Worm (Caenorhabditis elegans) whole organism, early embryonic: ENCODE data around the gene K10B4.3.
A peak's percentile ranks its signal among the peaks of the same experiment; 100 is the strongest.
"Not testable (repeated sequence)": the region's sequence is repeated elsewhere in the genome, so short reads cannot be mapped to it uniquely, and the experiment has no call there.

Experiments
- B0310.2 ChIP-seq: sonication (generic microtip); optimal IDR thresholded peaks from 2 replicates; lab custom pipeline; 2016; ENCODE audit warnings: mild to moderate bottlenecking, missing genetic modification characterization, missing compliant biosample characterization
- F13C5.2 ChIP-seq: sonication (generic microtip); optimal IDR thresholded peaks from 2 replicates; lab custom pipeline; 2017; ENCODE audit warnings: mild to moderate bottlenecking, missing genetic modification characterization, inconsistent platforms, missing compliant biosample characterization
- aly-1 ChIP-seq: sonication (generic microtip); optimal IDR thresholded peaks from 2 replicates; lab custom pipeline; 2016; ENCODE audit warnings: missing genetic modification characterization, missing compliant biosample characterization
- ama-1 ChIP-seq: fragments of 150-350 bp; optimal IDR thresholded peaks from 2 replicates; lab custom pipeline; 2014
- ceh-13 ChIP-seq: fragments of 200-800 bp; sonication (Bioruptor generic); optimal IDR thresholded peaks from 2 replicates; lab custom pipeline; 2018; ENCODE audit warnings: mild to moderate bottlenecking, missing genetic modification characterization, missing compliant biosample characterization
- ceh-36 ChIP-seq: sonication (generic microtip); optimal IDR thresholded peaks from 2 replicates; lab custom pipeline; 2016; ENCODE audit warnings: missing genetic modification characterization, inconsistent platforms, missing compliant biosample characterization
- ets-7 ChIP-seq: sonication (generic microtip); optimal IDR thresholded peaks from 2 replicates; lab custom pipeline; 2016; ENCODE audit warnings: missing genotype, missing genetic modification characterization, missing compliant biosample characterization
- flt-1 ChIP-seq: fragments of 200-800 bp; sonication (Bioruptor generic); IDR thresholded peaks from 2 replicates; pipeline ENCODE4 v1.3.6; 2022; ENCODE audit warnings: missing genetic modification characterization, missing compliant biosample characterization
- hmbx-1 ChIP-seq: sonication (generic microtip); optimal IDR thresholded peaks from 2 replicates; lab custom pipeline; 2016; ENCODE audit warnings: mild to moderate bottlenecking, missing genetic modification characterization, missing compliant biosample characterization
- hmg-4 ChIP-seq: fragments of 200-800 bp; sonication (Bioruptor generic); optimal IDR thresholded peaks from 2 replicates; lab custom pipeline; 2018; ENCODE audit warnings: mild to moderate bottlenecking, missing genetic modification characterization, missing compliant biosample characterization
- hnd-1 ChIP-seq: sonication (generic microtip); optimal IDR thresholded peaks from 2 replicates; lab custom pipeline; 2016; ENCODE audit warnings: missing genetic modification characterization, missing compliant biosample characterization
- pes-1 ChIP-seq: fragments of 200-800 bp; sonication (Bioruptor generic); IDR thresholded peaks from 2 replicates; pipeline ENCODE4 v1.3.6; 2022; ENCODE audit warnings: missing genetic modification reagents, missing genetic modification characterization, missing compliant biosample characterization
- scrt-1 ChIP-seq: fragments of 200-800 bp; sonication (Bioruptor generic); IDR thresholded peaks from 2 replicates; pipeline ENCODE4 v1.3.6; 2022; ENCODE audit warnings: missing genetic modification characterization, missing compliant biosample characterization
- sea-1 ChIP-seq: fragments of 200-800 bp; sonication (Bioruptor generic); conservative IDR thresholded peaks from 2 replicates; pipeline ENCODE4 v1.3.6; 2022; ENCODE audit warnings: missing genetic modification characterization, missing compliant biosample characterization
- tbx-11 ChIP-seq: fragments of 200-800 bp; sonication (Bioruptor generic); IDR thresholded peaks from 2 replicates; pipeline ENCODE4 v1.3.6; 2022; ENCODE audit warnings: missing genetic modification characterization, missing compliant biosample characterization
- tbx-37 ChIP-seq: fragments of 200-800 bp; sonication (Bioruptor generic); conservative IDR thresholded peaks from 2 replicates; pipeline ENCODE4 v1.3.6; 2022; ENCODE audit warnings: missing genetic modification reagents, missing genetic modification characterization, missing compliant biosample characterization
- tra-4 ChIP-seq: sonication (generic microtip); optimal IDR thresholded peaks from 2 replicates; lab custom pipeline; 2017; ENCODE audit warnings: missing genetic modification characterization, missing compliant biosample characterization

K10B4.3 gene

ce11 chrII:108865-109264, 12.2 kb downstream of the K10B4.3 start, which contains the start of gene C50D2.2:
C50D2.2 (plus strand) TSS chrII:109165.
- TF ChIP-seq hmg-4 (no peak), F13C5.2 (tag; lab: Kevin White, UChicago) (no peak), ets-7 (tag; lab: Kevin White, UChicago) (no peak)

ce11 chrII:107703-108102, 13.3 kb downstream of the K10B4.3 start:
- no peak for TF ChIP-seq tbx-37 (GFP tag; lab: Robert Waterston, UW)
- TF ChIP-seq ama-1: no peak
- no peak for TF ChIP-seq scrt-1 (GFP tag; lab: Robert Waterston, UW)
- TF ChIP-seq hmbx-1 (tag; lab: Kevin White, UChicago): no peak
- TF ChIP-seq tra-4 (tag; lab: Kevin White, UChicago): no peak
- no peak for TF ChIP-seq flt-1 (GFP tag; lab: Robert Waterston, UW)

- no peak for TF ChIP-seq ama-1
- no peak for TF ChIP-seq ets-7 (tag; lab: Kevin White, UChicago)
- no peak for TF ChIP-seq hmbx-1 (tag; lab: Kevin White, UChicago)
- no peak for TF ChIP-seq tra-4 (tag; lab: Kevin White, UChicago)
- no peak for TF ChIP-seq tbx-11
- TF ChIP-seq hnd-1: no peak
- no peak for TF ChIP-seq hmg-4
- TF ChIP-seq aly-1 (tag; lab: Kevin White, UChicago): no peak
- TF ChIP-seq pes-1: no peak
- TF ChIP-seq tbx-37 (GFP tag; lab: Robert Waterston, UW): no peak
- no peak for TF ChIP-seq ceh-36 (tag; lab: Kevin White, UChicago)
- no peak for TF ChIP-seq F13C5.2 (tag; lab: Kevin White, UChicago)
- TF ChIP-seq ceh-13 (GFP tag; lab: Kevin White, UChicago): no peak
- no peak for TF ChIP-seq scrt-1 (GFP tag; lab: Robert Waterston, UW)
- no peak for TF ChIP-seq sea-1 (GFP tag; lab: Robert Waterston, UW)
- TF ChIP-seq flt-1 (GFP tag; lab: Robert Waterston, UW): no peak
Measured at ce11 chrII:105889-106288, 15.1 kb downstream of the K10B4.3 start, which contains the start of gene txt-1. txt-1 (plus strand) TSS chrII:106189.

- no peak for TF ChIP-seq B0310.2
- no peak for TF ChIP-seq hmg-4
- no peak for TF ChIP-seq pes-1
- no peak for TF ChIP-seq tra-4 (tag; lab: Kevin White, UChicago)
- TF ChIP-seq tbx-11: no peak
- no peak for TF ChIP-seq ceh-13 (GFP tag; lab: Kevin White, UChicago)
- TF ChIP-seq scrt-1 (GFP tag; lab: Robert Waterston, UW): no peak
- TF ChIP-seq hmbx-1 (tag; lab: Kevin White, UChicago): no peak
- TF ChIP-seq hnd-1: no peak
- TF ChIP-seq flt-1 (GFP tag; lab: Robert Waterston, UW): no peak
- no peak for TF ChIP-seq ama-1
- no peak for TF ChIP-seq sea-1 (GFP tag; lab: Robert Waterston, UW)
- no peak for TF ChIP-seq ceh-36 (tag; lab: Kevin White, UChicago)
- no peak for TF ChIP-seq tbx-37 (GFP tag; lab: Robert Waterston, UW)
- no peak for TF ChIP-seq aly-1 (tag; lab: Kevin White, UChicago)
Measured at ce11 chrII:105327-105882, 15.6 kb downstream of the K10B4.3 start.

ce11 chrII:104234-104633, 16.8 kb downstream of the K10B4.3 start, which contains the start of gene col-68:
col-68 (plus strand) TSS chrII:104534.
- TF ChIP-seq ama-1 (no peak), tbx-11 (no peak), hmbx-1 (tag; lab: Kevin White, UChicago) (no peak), sea-1 (GFP tag; lab: Robert Waterston, UW) (no peak), tra-4 (tag; lab: Kevin White, UChicago) (no peak)

- TF ChIP-seq sea-1 (GFP tag; lab: Robert Waterston, UW) (0 out of 2 replicates have a peak, but pooled peaks have one; percentile 52), hnd-1 (no peak), B0310.2 (no peak)
Measured at ce11 chrII:101176-101575, 19.8 kb downstream of the K10B4.3 start.

ce11 chrII:98894-99293, 22.1 kb downstream of the K10B4.3 start, which contains the start of gene C50D2.10:
C50D2.10 (plus strand) TSS chrII:99138.
- TF ChIP-seq tbx-37 (GFP tag; lab: Robert Waterston, UW); ceh-13 (GFP tag; lab: Kevin White, UChicago); tra-4 (tag; lab: Kevin White, UChicago): not testable (repeated sequence)

- TF ChIP-seq F13C5.2 (tag; lab: Kevin White, UChicago) (peak; percentile 69), hmbx-1 (tag; lab: Kevin White, UChicago) (peak; percentile 40), pes-1 (no peak), ceh-36 (tag; lab: Kevin White, UChicago) (no peak)
Measured at ce11 chrII:97992-98763, 22.8 kb downstream of the K10B4.3 start, which contains the start of the genes luc-7L3 and sftb-6. luc-7L3 (minus strand) TSS chrII:98027. sftb-6 (plus strand) TSS chrII:98404.
